Worm (Caenorhabditis elegans): ENCODE data around the gene isy-1.

- no peak for TF ChIP-seq klf-2 (GFP tag; conservative IDR thresholded peaks at IDR 0.05)
- TF ChIP-seq ref-1 (GFP tag; conservative IDR thresholded peaks at IDR 0.05), result no peak
- TF ChIP-seq ztf-29 (GFP tag; IDR thresholded peaks at IDR 0.05), result no peak
- TF ChIP-seq ztf-23 (GFP tag; IDR thresholded peaks at IDR 0.05), result no peak
- no peak for TF ChIP-seq flt-1 (GFP tag; IDR thresholded peaks at IDR 0.05)
- TF ChIP-seq cog-1 (tag; optimal IDR thresholded peaks at IDR 0.05), result no peak
- no peak for TF ChIP-seq med-1 (GFP tag; optimal IDR thresholded peaks at IDR 0.05; ENCODE audit: insufficient read depth)
Observed at ce11 chrV:11010768-11011167, 10.3 kb upstream of the isy-1 start.
